Worm (Caenorhabditis elegans) whole organism, L4/young adult: ENCODE results near the gene F11C7.6.

ENCODE experiments used
- W03F9.2 ChIP-seq: fragments of 150-350 bp; optimal IDR thresholded peaks from 2 replicates; lab custom pipeline; 2014; ENCODE audit warnings: missing biosample characterization, missing genetic modification characterization
- dao-5 ChIP-seq: sonication (generic microtip); optimal IDR thresholded peaks from 2 replicates; lab custom pipeline; 2016; ENCODE audit warnings: missing genotype, missing genetic modification characterization, moderate library complexity, missing compliant biosample characterization
- him-1 ChIP-seq: sonication (generic microtip); optimal IDR thresholded peaks from 2 replicates; lab custom pipeline; 2016; ENCODE audit warnings: missing genotype, missing genetic modification reagents, missing genetic modification characterization, missing compliant biosample characterization

ce11 chrX:17408855-17409254 lies 7.5 kb downstream of the F11C7.6 start:
- no peak for TF ChIP-seq him-1 (tag; lab: Kevin White, UChicago)
- TF ChIP-seq W03F9.2 (tag; lab: Kevin White, UChicago), result no peak
- no peak for TF ChIP-seq dao-5 (tag; lab: Kevin White, UChicago)
